Fruit fly (Drosophila melanogaster): ENCODE results near the gene hgo.

DNA sequence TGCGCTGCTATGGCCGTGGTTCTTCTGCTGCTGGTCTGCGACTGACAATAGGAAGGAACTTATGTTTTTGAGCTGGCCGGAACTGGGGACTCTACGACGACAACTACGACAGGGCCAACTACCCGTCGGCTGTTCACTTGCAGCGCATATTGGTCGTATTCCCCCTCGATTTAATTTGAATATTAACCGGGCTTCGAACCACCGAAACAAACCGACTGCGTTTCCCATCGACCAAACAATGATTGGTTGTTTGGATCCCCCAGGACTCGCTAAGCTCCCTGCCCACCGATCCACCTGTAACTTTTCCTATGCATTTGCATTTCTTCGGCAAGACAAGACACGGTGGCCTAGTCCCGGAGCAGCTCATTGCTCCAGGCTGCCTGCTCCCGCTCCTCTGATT lies 14.6 kb upstream of the hgo start, which contains the start of gene Dnaaf4:
- no peak for TF ChIP-seq foxo (GFP tag; optimal IDR thresholded peaks at IDR 0.05)
- no peak for TF ChIP-seq OdsH (GFP tag; optimal IDR thresholded peaks at IDR 0.05)
- TF ChIP-seq fru (GFP tag; optimal IDR thresholded peaks at IDR 0.05), result no peak
- TF ChIP-seq dsf (GFP tag; optimal IDR thresholded peaks at IDR 0.05; ENCODE audit: borderline replicate concordance), result no peak
- no peak for TF ChIP-seq Dfd (GFP tag; optimal IDR thresholded peaks at IDR 0.05)
- no peak for TF ChIP-seq pan (optimal IDR thresholded peaks at IDR 0.05)
- TF ChIP-seq Hr83 (GFP tag; optimal IDR thresholded peaks at IDR 0.05; ENCODE audit: poor library complexity, severe bottlenecking), result no peak
- no peak for TF ChIP-seq HLH106 (tag; optimal IDR thresholded peaks at IDR 0.05)
